Fruit fly (Drosophila melanogaster) S2 (cell line): Measurements from ENCODE around the gene prd.

Source experiments
- CG8478 ChIP-seq: fragments of >200 bp; optimal IDR thresholded peaks from 2 replicates; lab custom pipeline; 2018
- CTCF ChIP-seq, 2 experiments: fragments of >200 bp; optimal IDR thresholded peaks; 2 replicates each; lab custom pipeline; 2018

Gene prd

DNA sequence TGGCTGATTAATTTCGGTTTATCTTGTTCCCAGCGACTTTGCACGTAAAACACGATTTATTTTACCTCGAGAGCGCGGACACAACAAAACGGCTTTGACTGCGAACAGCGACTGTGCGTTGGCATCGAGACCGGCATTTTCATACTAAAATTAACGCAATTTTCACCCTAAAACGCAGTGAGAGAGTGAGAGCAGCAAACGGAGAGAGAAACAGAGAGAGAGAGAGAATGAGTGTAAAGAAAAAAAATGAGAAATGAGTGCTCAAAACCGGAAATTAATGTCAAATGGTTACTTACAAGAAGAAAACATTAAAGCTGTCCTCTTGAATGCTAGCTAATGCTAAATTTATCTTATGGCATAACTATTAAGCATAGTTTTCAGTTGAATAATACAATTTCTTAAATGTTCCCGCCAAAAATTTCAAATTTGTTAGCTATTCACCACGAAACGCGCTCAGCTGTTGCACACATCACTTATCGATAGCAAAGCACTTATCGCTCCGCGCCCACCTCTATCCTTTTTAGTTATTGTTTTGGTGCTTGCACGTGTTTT lies 29.7 kb downstream of the prd start, which contains the start of the genes JhI-21, RpL7-like and CG34164:
Gene JhI-21 (minus strand): TSS at position 206 of the 552 bp plus-strand sequence.
Gene RpL7-like (plus strand): TSS at position 490 of the 552 bp plus-strand sequence.
Gene CG34164 (plus strand): TSS at position 512 of the 552 bp plus-strand sequence.
- TF ChIP-seq CTCF (optimal IDR thresholded peaks at IDR 0.05; lab: Kevin White, UChicago): no peak
- no peak for TF ChIP-seq CG8478 (lab: Kevin White, UChicago)

DNA sequence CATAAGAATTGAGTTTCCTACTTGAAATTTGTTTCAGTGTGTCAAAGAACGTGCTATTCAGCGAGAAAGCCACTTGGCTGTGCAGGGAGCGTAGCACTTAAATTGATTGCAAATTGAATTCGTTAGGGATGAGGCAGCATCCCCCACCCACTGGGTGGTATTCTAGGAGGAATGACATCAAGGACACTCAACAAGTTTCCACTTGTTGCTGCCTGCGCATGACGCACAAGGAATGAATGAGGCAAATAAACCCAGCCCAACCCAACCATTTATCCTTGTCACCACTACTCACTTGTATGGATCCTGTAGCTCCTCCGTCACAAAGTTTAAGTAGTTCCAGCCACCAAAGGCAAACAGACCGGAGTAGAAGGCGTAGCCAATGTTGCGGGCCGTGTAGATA lies 32.3 kb downstream of the prd start:
- no peak for TF ChIP-seq CG8478 (lab: Kevin White, UChicago)
- TF ChIP-seq CTCF (optimal IDR thresholded peaks at IDR 0.05; lab: Kevin White, UChicago): no peak

DNA sequence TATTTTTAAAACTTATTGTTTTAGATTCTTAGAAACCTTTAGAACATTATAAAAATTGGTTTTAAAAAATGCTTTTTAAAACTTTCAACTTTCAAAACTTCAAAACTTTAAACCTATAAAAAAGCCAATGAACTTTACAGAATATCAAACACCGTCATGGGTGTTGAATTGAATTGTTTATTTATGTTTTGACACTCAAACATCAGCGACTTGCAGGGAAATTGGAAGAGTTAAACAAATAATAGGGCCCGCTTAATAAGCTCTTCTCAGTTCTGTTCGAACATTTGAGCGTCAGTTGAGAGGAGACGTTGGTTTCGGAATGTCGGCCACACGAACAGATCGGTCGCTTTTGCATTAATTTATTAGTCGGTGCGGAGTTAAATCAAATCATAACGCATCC lies 36.5 kb downstream of the prd start, which contains the start of gene PLCXD:
Gene PLCXD (plus strand): TSS at position 286 of the 400 bp plus-strand sequence.
- TF ChIP-seq CTCF (optimal IDR thresholded peaks at IDR 0.05; lab: Kevin White, UChicago): no peak

DNA sequence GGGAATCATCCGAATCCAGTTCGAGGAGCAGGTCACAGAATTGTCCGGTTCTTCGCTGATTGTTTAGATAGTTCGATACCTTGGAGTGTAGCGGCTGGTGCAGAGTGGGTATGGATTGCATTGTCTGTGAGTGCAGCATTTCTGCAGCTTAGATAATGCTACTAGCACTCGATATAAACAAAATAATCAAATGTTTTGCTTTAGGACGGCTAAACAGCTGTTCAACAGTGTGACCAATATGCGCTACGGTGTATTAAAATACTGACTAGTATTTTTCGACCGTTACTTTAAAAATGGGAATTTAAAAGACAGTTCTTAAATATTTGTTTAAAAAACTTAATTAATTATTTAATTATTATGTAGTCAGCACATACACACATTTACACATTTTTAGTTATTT lies 36.9 kb downstream of the prd start, which contains the start of gene Plzf:
Gene Plzf (minus strand): TSS at position 196 of the 400 bp plus-strand sequence.
- no peak for TF ChIP-seq CG8478 (lab: Kevin White, UChicago)
- no peak for TF ChIP-seq CTCF (optimal IDR thresholded peaks at IDR 0.05; lab: Kevin White, UChicago)

DNA sequence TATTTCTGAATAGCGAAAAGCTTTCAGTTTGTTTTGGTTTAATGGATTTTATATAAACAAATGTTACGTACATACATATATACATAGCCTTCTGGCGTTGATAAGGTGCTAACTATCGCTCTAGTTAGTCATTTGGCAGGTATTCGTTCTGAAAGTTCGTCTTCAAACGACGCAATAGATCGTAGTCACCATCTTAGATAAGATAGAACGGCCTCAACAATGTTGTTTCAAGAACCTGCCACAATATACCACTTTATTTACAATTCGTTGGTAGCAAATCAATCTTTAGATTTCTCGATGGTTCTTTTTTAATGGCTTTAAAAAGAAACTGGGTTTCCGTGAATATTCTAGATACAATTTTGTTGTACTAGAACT lies 38.8 kb downstream of the prd start:
- no peak for TF ChIP-seq CTCF (optimal IDR thresholded peaks at IDR 0.05; lab: Kevin White, UChicago)
- TF ChIP-seq CG8478 (lab: Kevin White, UChicago): no peak

DNA sequence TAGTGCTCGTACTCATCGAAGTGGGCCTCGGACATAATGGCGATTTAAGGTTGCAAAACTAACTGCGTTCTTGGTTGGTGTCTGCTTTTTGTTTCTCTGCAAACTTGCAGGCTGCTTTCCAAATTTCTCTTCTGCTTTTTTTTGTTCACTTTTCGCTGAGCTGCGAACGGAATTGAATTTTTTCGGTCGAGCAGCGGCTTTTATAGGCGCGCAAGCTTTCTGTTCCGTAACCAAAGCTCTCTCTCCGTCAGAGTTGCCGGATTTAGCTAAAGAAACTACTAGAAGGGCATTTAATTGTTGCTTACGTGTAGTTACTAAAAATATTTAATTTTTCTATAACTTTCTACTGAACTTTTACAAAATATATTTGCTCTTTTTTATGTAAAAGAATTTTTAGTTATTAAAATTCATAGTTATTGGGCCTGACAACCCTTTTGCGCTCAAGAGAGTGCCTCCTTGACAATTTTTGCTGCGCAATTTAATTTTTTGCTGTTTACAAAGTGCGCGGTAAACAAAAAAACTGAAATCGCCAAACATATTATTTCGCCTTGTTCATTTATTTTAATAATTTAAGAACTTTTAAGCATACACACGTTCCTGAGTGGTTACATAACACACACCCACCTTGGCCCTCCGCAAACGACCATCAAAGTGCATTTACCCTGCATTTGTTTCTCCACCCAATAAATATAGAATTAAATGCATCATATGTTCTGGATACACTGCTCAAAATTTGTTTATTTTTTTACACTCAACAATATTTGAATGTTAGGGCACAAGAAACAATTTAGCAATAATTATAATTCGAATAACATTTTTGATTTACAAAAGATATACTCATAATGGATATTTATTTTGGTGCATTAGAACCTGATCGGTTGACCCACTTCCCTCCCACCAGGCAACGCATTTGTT lies 39.4 kb downstream of the prd start, which contains the start of gene CG6770:
Gene CG6770 (minus strand): TSS at position 178 of the 915 bp plus-strand sequence.
- TF ChIP-seq CTCF (optimal IDR thresholded peaks at IDR 0.05; lab: Kevin White, UChicago) (no peak), CG8478 (lab: Kevin White, UChicago) (no peak)

DNA sequence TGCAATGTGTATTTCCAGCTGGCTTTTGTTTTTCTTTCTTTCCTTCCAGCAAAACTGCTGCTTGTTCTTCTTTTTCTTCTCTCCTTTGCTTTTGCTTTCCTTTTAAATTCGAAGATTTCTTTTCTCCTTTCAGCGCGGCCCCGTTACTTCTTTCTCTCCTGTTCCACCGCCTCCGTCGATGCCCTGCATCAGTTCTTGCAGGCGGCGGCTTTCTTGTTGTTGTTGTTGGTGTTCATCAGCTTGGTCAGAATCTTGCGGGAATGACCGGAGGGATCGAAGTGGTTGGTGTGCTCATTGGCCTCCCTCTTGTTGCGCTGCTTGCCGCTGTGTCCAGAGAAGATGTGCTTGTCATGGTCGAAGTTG lies 40.1 kb downstream of the prd start:
- no peak for TF ChIP-seq CTCF (optimal IDR thresholded peaks at IDR 0.05; lab: Kevin White, UChicago)
- no peak for TF ChIP-seq CG8478 (lab: Kevin White, UChicago)

DNA sequence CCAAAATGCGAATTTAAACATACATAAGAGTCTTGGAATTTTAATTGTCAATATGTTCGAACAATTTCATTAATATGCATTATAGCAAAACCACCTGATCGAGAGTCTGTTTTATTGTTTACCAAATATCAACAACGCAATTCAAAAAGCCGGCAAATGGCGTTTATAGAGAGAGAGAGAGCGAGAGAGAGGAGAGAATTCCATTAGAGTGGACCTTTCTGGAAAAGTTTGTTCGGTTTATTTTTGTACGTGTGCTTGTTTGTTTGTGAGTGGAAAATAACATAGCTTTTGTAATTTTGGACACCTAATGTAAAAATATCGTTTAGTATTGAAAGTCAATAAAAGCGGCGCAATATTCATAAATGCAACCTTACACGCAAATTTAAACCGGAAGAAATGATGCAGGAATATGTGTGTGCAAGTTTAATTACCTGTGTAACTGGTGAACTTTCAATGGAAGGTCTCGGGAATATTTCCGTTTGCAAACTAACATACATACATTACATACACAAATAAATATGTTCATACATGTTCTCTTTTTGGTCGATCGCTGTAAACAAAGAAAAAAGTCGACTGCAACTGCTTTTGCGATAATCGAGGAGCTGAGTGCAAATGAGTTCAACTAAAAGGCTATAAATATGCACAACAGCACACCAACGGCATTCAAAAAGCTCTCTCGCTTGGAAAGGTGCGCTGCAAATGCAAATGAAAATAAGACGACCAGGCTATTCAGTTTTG lies 40.8 kb downstream of the prd start, which contains the start of gene CG6785:
Gene CG6785 (minus strand): TSS at position 588 of the 738 bp plus-strand sequence.
- TF ChIP-seq CG8478 (lab: Kevin White, UChicago) (no peak), CTCF (optimal IDR thresholded peaks at IDR 0.05; lab: Kevin White, UChicago) (no peak)

DNA sequence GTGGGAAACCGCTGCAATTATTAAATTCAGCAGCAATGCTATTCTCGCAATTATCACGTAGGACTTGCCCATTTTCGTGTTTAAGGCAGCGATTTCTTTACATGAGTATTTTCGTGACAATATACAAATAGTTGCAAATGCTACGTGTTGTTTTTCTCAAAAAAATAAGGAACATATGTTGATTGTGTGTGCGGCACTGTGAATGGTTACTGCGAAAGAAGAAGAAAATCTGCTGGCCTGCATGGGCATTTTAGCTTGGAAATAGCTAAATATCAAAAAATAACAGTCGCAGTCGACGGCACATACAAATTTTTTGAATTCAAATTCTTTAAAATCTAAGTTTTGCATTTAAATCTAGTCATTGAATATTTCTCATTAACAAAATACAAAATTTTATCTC lies 45.1 kb downstream of the prd start, which contains the start of gene CG6766:
Gene CG6766 (minus strand): TSS at position 180 of the 400 bp plus-strand sequence.
- no peak for TF ChIP-seq CTCF (optimal IDR thresholded peaks at IDR 0.05; lab: Kevin White, UChicago)
- no peak for TF ChIP-seq CG8478 (lab: Kevin White, UChicago)

DNA sequence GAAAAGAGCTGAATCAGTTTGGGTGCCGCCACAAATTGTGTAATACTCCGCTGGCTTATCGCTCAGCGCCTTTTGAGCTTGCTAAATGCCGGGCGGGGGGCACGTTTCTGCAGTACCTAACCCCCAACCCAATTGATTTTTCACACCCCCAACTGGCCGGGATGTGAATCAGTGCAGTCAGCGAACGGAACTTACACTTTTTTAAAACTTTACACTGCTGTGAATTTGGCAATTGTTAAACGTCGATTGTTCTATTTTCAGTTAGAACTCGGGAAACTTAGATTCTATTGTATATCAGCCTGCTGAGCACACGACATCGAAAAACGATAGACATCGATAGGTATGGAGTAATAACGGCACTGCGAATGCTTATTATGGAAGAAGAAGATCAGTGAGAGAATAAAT lies 47.4 kb downstream of the prd start, which contains the start of gene Tom70:
Gene Tom70 (minus strand): TSS at position 335 of the 405 bp plus-strand sequence.
- no peak for TF ChIP-seq CTCF (optimal IDR thresholded peaks at IDR 0.05; lab: Kevin White, UChicago)
- TF ChIP-seq CG8478 (lab: Kevin White, UChicago): no peak

DNA sequence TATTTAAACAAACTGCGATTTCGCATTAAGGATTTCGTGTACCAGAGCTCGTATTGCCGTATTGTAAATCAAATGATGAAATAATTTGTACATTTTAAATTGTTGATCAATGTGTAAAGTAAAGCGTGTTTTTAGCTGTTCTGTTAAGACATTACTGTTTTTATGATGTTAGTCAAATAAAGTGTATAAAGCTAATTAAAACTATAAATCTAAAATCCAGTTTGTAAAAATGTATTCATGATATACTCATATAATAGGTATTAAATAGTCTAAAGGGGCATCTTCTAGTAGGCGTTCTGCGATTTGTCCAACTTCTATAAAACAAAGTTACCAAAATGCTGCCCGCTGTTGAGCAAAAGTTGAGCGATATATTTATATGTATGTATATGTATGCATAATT lies 51.7 kb downstream of the prd start, which contains the start of gene CG18788:
Gene CG18788 (plus strand): TSS at position 301 of the 400 bp plus-strand sequence.
- no peak for TF ChIP-seq CTCF (optimal IDR thresholded peaks at IDR 0.05; lab: Kevin White, UChicago)
